Fruit fly (Drosophila melanogaster) whole organism, wandering third instar larva: ENCODE data around the gene CG9164.
A peak's percentile ranks its signal among the peaks of the same experiment; 100 is the strongest.

Source experiments
- CG32264 ChIP-seq: fragments of 200-800 bp; sonication (Bioruptor generic); optimal IDR thresholded peaks from 2 replicates; lab custom pipeline; 2016; ENCODE audit warnings: missing biosample characterization, missing genetic modification characterization
- Dfd ChIP-seq: fragments of >200 bp; optimal IDR thresholded peaks from 2 replicates; lab custom pipeline; 2017; ENCODE audit warnings: missing biosample characterization, missing genetic modification characterization
- Dif ChIP-seq: fragments of 200-275, 200-300 bp; sonication (Bioruptor generic); optimal IDR thresholded peaks from 2 replicates; lab custom pipeline; 2018; ENCODE audit warnings: missing biosample characterization, missing genetic modification characterization; ENCODE audit not compliant: partially characterized antibody
- HLH106 ChIP-seq: fragments of 200-800 bp; optimal IDR thresholded peaks from 3 replicates; lab custom pipeline; 2019; ENCODE audit warnings: missing biosample characterization, mild to moderate bottlenecking, missing genetic modification characterization, moderate library complexity
- Hnf4 ChIP-seq: fragments of 200-800 bp; sonication (Bioruptor generic); optimal IDR thresholded peaks from 2 replicates; lab custom pipeline; 2016; ENCODE audit warnings: missing biosample characterization, mild to moderate bottlenecking, missing genetic modification characterization
- Hr78 ChIP-seq: fragments of >200 bp; optimal IDR thresholded peaks from 2 replicates; lab custom pipeline; 2017; ENCODE audit warnings: missing biosample characterization, missing genetic modification characterization
- Hr83 ChIP-seq: fragments of 200-300 bp; sonication (Bioruptor generic); optimal IDR thresholded peaks from 2 replicates; lab custom pipeline; 2016; ENCODE audit warnings: missing biosample characterization, mild to moderate bottlenecking, missing genetic modification characterization, moderate library complexity; ENCODE audit not compliant: poor library complexity, severe bottlenecking
- Jra ChIP-seq: sonication (Bioruptor generic); optimal IDR thresholded peaks from 2 replicates; lab custom pipeline; 2016; ENCODE audit warnings: missing biosample characterization, missing genetic modification characterization
- Mio ChIP-seq: sonication (Bioruptor generic); optimal IDR thresholded peaks from 2 replicates; lab custom pipeline; 2016; ENCODE audit warnings: missing biosample characterization, missing genetic modification characterization
- Myc ChIP-seq: fragments of >200 bp; optimal IDR thresholded peaks from 2 replicates; lab custom pipeline; 2017
- Sp1 ChIP-seq: fragments of 200-800 bp; sonication (Bioruptor generic); optimal IDR thresholded peaks from 3 replicates; lab custom pipeline; 2019; ENCODE audit warnings: missing biosample characterization, mild to moderate bottlenecking, missing genetic modification characterization, moderate library complexity
- br ChIP-seq: fragments of 200-800 bp; sonication (Bioruptor generic); optimal IDR thresholded peaks from 2 replicates; lab custom pipeline; 2016; ENCODE audit warnings: missing biosample characterization, missing genetic modification characterization
- brk ChIP-seq: fragments of 200-800 bp; sonication (Bioruptor generic); optimal IDR thresholded peaks from 2 replicates; lab custom pipeline; 2016; ENCODE audit warnings: missing biosample characterization, mild to moderate bottlenecking, missing genetic modification characterization
- dsf ChIP-seq: sonication (Bioruptor generic); optimal IDR thresholded peaks from 2 replicates; lab custom pipeline; 2016; ENCODE audit warnings: missing biosample characterization, missing genetic modification characterization, borderline replicate concordance
- ey ChIP-seq: fragments of 200-800 bp; sonication (Bioruptor generic); optimal IDR thresholded peaks from 2 replicates; lab custom pipeline; 2016; ENCODE audit warnings: missing biosample characterization, missing genetic modification characterization
- fru ChIP-seq: fragments of 200-800 bp; sonication (Bioruptor generic); optimal IDR thresholded peaks from 3 replicates; lab custom pipeline; 2016; ENCODE audit warnings: missing biosample characterization, mild to moderate bottlenecking, missing genetic modification characterization
- h ChIP-seq: fragments of 200-800 bp; sonication (Bioruptor generic); optimal IDR thresholded peaks from 3 replicates; lab custom pipeline; 2016; ENCODE audit warnings: missing biosample characterization, mild to moderate bottlenecking, missing genetic modification characterization
- jim ChIP-seq: fragments of 175-275, 200-325 bp; sonication (Bioruptor generic); optimal IDR thresholded peaks from 2 replicates; lab custom pipeline; 2016; ENCODE audit warnings: missing biosample characterization, mild to moderate bottlenecking, missing genetic modification characterization
- pan ChIP-seq: fragments of >200 bp; optimal IDR thresholded peaks from 2 replicates; lab custom pipeline; 2017
- psq ChIP-seq: fragments of 200-800 bp; sonication (Bioruptor generic); optimal IDR thresholded peaks from 3 replicates; lab custom pipeline; 2017; ENCODE audit warnings: missing biosample characterization, mild to moderate bottlenecking, missing genetic modification characterization, moderate library complexity
- sv ChIP-seq: fragments of 200-800 bp; sonication (Bioruptor generic); optimal IDR thresholded peaks from 3 replicates; lab custom pipeline; 2016; ENCODE audit warnings: missing biosample characterization, missing genetic modification characterization
- tai ChIP-seq: sonication (Bioruptor generic); optimal IDR thresholded peaks from 2 replicates; lab custom pipeline; 2016; ENCODE audit warnings: missing biosample characterization, missing genetic modification characterization
- usp ChIP-seq: fragments of >200 bp; optimal IDR thresholded peaks from 2 replicates; lab custom pipeline; 2017; ENCODE audit warnings: missing biosample characterization, missing genetic modification characterization
- woc ChIP-seq: sonication (Bioruptor generic); optimal IDR thresholded peaks from 2 replicates; lab custom pipeline; 2016; ENCODE audit warnings: missing biosample characterization, mild to moderate bottlenecking, missing genetic modification characterization

The CG9164 gene

dm6 chrX:15383513-15384373 lies 1.5 kb downstream of the CG9164 start:
- TF ChIP-seq Dfd (GFP tag; lab: Kevin White, UChicago) (peak; percentile 52), pan (no peak)

DNA sequence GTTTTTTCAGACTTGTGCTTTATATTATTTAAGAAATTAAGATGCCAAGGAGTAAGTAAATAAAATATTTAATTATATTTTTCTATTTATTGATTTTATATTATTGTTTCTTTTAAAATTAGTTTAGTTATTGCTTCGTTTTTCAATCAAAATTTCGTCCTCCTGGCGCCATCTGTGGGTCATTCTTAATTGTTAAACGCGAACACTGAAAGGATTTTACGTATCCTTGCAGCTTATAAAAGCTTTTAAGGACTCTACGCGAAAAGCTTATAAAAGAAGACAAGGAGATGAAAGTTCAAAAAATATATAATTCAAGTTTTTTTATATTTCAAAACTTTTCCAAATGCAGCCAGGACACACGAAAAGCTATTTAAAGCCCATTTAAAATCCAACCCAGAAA lies 5.0 kb downstream of the CG9164 start:
- TF ChIP-seq Hr83 (GFP tag; lab: Kevin White, UChicago) (no peak), Sp1 (GFP tag; lab: Kevin White, UChicago) (no peak), brk (GFP tag; lab: Kevin White, UChicago) (no peak), Jra (GFP tag; lab: Kevin White, UChicago) (no peak), CG32264 (GFP tag; lab: Kevin White, UChicago) (no peak), sv (GFP tag; lab: Kevin White, UChicago) (no peak), dsf (GFP tag; lab: Kevin White, UChicago) (no peak), tai (no peak), usp (no peak), Hr78 (GFP tag; lab: Kevin White, UChicago) (no peak)

DNA sequence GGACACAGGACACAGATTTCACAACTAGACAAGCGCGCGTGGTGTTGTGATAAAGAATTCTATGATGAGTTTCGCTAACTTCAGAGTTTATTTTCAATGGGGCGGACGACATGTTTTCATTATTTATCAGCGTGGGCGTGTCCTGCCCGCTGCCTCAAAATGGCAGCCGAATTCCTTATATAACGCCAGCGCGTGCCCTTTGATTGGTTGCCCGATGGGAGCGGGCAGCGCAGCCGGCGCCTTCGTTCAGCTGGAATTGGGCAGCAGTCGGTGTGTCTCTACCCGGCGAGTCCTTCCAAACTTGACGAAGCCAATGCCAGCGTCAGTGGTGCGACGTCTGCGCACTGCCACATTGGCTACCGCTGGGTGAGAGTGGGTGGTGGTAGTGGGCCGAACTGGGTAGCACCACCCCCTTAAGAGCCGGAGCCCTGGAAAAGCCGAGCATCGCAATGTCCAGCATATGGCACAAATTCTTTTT lies 6.2 kb downstream of the CG9164 start, which contains the start of gene acj6:
Gene acj6, minus strand, starts transcription at position 51 of the 478 bp plus-strand sequence.
- TF ChIP-seq Mio (GFP tag; lab: Kevin White, UChicago) (no peak), Hr78 (GFP tag; lab: Kevin White, UChicago) (no peak), br (GFP tag; lab: Kevin White, UChicago) (no peak), psq (GFP tag; lab: Kevin White, UChicago) (no peak), woc (GFP tag; lab: Kevin White, UChicago) (no peak), Myc (lab: Kevin White, UChicago) (no peak), h (GFP tag; lab: Kevin White, UChicago) (no peak), Hnf4 (no peak), tai (no peak), pan (no peak), Dif (GFP tag; lab: Kevin White, UChicago) (no peak), brk (GFP tag; lab: Kevin White, UChicago) (no peak)
- TF ChIP-seq, all 38 proteins: peak for 0

dm6 chrX:15370103-15370502 lies 15.1 kb downstream of the CG9164 start:
- TF ChIP-seq pan (no peak), jim (GFP tag; lab: Kevin White, UChicago) (no peak), Jra (GFP tag; lab: Kevin White, UChicago) (no peak), ey (no peak), fru (GFP tag; lab: Kevin White, UChicago) (no peak)

- TF ChIP-seq ey (no peak), HLH106 (tag; lab: Kevin White, UChicago) (peak; percentile 1)
Measured at dm6 chrX:15364467-15364866, 20.8 kb downstream of the CG9164 start.

DNA sequence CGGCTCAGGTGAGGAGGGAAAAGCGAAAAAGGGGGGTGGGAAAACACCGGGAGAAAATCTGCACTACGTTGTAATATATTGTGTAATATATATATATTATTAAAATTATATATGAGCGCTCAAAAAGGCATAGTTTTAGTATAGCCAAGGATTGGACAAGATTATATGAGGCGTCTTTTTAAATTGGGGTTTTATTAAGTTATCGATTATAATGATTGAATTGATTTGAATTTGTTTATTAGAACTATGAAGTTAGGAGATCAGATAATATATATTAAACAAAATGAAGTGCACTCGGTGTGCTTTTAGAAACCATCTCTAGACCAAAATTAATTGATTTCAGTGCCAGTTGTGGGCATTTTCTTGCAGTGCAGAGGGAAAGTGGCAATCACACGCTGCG lies 21.6 kb downstream of the CG9164 start:
- no peak for TF ChIP-seq dsf (GFP tag; lab: Kevin White, UChicago)
- peak; percentile 11 for TF ChIP-seq HLH106 (tag; lab: Kevin White, UChicago)

dm6 chrX:15360961-15361360 lies 24.3 kb downstream of the CG9164 start, which contains the start of gene Pp1-13C:
Gene Pp1-13C (minus strand): TSS chrX:15361061.
- no peak for TF ChIP-seq Hnf4
- no peak for TF ChIP-seq Mio (GFP tag; lab: Kevin White, UChicago)

- TF ChIP-seq Dif (GFP tag; lab: Kevin White, UChicago) (no peak), jim (GFP tag; lab: Kevin White, UChicago) (no peak)
Measured at dm6 chrX:15356410-15356809, 28.8 kb downstream of the CG9164 start.
